Worm (Caenorhabditis elegans): ENCODE data around the gene sdz-11.

sdz-11 gene

DNA sequence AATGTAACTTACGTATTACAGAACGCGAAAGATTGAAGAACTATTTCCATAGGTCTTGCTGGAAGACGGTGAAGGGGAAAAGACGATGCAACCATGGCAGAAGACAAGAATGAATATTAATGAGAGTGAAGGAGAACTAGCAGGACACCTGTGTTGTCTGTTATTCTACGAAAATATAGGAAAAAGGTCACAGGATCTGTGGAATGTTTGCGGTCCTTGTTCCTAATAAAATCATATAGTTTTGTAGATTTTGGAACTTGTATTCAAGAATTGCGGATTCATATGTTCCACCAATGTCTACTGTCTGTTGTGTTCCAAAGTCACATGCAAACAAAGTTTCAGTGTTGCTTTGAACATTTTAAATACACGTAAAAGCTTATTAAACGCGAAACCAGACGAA, at the start of gene sdz-11:
TSS of gene sdz-11 (minus strand) at position 101 of the 400 bp plus-strand sequence.
- TF ChIP-seq W03F9.2 (tag; optimal IDR thresholded peaks at IDR 0.05) (no peak), him-1 (tag; optimal IDR thresholded peaks at IDR 0.05) (no peak), dao-5 (tag; optimal IDR thresholded peaks at IDR 0.05) (no peak)

DNA sequence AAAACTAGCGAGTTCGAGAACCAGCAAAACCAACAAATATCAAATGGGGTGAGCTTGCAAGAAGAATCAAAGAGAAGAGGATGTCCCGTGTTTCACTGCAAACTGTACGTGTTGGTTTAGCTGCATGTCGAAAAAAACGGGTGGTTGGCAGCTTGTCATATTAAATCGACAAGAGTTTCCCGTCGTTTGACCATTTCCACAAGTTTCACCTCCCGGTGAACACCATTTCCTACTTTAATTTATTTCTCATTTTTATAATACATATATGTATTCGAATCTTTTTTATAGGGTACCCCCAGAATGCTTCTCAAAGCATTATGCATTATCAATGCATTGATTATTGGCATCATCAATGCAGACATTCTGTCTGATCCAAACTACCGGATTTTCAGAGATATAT, 43.2 kb upstream of the sdz-11 start, which contains the start of gene Y8A9A.2:
TSS of gene Y8A9A.2 (plus strand) at position 301 of the 400 bp plus-strand sequence.
- TF ChIP-seq dao-5 (tag; optimal IDR thresholded peaks at IDR 0.05) (no peak), W03F9.2 (tag; optimal IDR thresholded peaks at IDR 0.05) (no peak), him-1 (tag; optimal IDR thresholded peaks at IDR 0.05) (no peak)

DNA sequence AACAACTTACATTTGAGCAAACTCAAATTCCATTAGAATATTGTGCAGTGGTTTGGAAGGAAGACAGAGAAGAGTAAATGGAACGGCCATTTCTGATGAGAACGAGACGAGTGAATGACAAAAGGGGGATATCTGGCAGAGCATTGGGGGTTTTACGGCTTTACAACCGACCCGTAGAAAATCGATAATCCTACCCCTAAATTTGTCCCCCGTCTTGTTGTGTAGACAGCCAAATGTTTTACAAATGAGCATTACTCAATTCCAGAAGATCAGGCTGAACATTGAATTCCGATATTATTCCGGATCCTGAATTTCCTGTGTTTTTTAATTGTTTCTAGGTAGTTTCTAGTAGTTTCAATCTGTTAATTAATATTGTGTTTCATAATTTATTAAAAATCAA, 41.3 kb upstream of the sdz-11 start, which contains the start of gene fbxb-99:
TSS of gene fbxb-99 (minus strand) at position 101 of the 400 bp plus-strand sequence.
- TF ChIP-seq dao-5 (tag; optimal IDR thresholded peaks at IDR 0.05) (no peak), him-1 (tag; optimal IDR thresholded peaks at IDR 0.05) (no peak), W03F9.2 (tag; optimal IDR thresholded peaks at IDR 0.05) (no peak)

DNA sequence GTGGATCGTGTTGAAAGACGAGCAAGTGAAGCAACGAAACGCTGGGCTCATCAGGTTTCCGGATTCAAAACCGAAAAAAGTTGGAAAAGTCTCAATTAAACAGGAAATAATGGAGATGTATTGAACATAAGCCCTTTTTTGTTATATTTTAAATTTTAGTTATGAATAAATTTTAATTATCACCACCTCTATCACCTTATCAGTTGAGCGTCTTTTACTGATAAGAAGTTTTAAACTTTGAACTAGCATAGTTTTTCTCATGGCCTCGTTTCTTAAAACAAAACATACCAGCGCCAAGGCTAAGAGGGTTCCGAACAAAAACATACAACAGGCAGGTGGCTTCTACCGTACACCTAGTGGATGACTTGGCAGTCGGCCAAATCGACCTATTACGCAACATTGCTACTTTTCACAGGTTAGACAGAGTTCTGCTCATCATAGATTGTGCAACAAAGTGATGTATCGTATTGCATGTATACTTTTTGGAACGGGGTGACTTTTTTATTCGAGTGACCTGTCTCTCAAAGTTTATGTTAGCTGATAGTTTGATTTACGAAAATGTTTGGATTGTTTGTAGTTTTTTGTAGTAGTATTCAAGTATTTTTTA, 36.4 kb upstream of the sdz-11 start:
- TF ChIP-seq him-1 (tag; optimal IDR thresholded peaks at IDR 0.05) = no peak

DNA sequence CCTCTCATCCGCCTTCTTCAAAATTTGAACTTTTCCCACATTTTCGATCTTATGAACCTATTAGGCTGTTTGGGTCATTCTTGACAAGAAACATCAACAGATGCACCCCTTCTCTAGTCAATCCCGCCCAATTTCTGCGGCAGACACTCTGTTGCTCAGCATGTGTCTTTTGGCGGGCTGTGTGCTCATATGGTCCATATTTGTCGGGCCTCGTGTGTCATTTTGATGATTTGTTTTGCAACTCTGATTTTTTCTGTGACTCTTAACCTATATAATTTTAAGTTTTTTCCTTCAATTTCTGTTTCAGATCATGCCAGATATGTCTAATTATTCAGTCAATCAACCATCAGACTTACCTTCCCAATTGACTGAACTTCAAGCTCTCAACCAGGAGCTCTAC, 35.1 kb upstream of the sdz-11 start, which contains the start of gene T24E12.13:
TSS of gene T24E12.13 (plus strand) at position 301 of the 400 bp plus-strand sequence.
- TF ChIP-seq W03F9.2 (tag; optimal IDR thresholded peaks at IDR 0.05) = no peak
- no peak for TF ChIP-seq dao-5 (tag; optimal IDR thresholded peaks at IDR 0.05)
- TF ChIP-seq him-1 (tag; optimal IDR thresholded peaks at IDR 0.05) = no peak

DNA sequence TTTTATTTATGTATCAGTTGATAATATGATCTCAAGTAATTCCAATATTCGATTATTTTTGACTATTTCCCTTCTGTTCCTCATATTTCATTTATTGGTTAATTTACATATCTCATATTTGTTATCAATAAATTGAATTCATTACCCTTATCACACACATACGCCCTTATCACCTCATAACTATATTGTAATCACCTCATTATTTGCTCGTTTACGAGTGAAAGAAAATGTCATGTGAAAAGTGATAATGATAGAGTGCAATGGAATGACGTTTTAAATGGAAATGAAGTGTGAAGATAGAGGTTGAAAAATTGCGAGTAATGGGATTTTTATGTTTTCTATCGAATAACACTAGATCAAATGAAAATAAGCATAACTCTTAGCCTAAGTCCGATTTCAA, 34.5 kb upstream of the sdz-11 start:
- TF ChIP-seq W03F9.2 (tag; optimal IDR thresholded peaks at IDR 0.05) (no peak), dao-5 (tag; optimal IDR thresholded peaks at IDR 0.05) (no peak), him-1 (tag; optimal IDR thresholded peaks at IDR 0.05) (no peak)

DNA sequence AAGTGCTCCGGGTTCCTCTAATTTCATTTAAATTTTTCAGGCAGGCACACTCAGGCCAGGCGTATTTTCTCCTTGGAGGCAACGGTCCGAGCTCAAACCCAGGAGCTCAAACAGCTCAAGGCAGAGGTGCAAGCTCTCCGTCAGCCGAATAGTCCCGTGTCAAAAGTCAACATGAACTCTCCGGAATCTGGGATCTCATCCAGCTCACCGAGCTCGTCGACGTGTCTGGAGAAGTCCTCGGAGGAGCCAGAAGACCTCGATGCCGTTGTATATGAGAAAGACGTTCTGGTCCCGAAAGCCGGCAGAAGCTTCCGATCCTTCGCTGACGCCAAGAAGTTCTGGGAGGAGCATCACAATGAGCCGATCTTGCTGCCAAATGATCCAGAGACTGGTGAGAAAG, 33.7 kb upstream of the sdz-11 start:
- TF ChIP-seq W03F9.2 (tag; optimal IDR thresholded peaks at IDR 0.05) (no peak), him-1 (tag; optimal IDR thresholded peaks at IDR 0.05) (no peak), dao-5 (tag; optimal IDR thresholded peaks at IDR 0.05) (no peak)

DNA sequence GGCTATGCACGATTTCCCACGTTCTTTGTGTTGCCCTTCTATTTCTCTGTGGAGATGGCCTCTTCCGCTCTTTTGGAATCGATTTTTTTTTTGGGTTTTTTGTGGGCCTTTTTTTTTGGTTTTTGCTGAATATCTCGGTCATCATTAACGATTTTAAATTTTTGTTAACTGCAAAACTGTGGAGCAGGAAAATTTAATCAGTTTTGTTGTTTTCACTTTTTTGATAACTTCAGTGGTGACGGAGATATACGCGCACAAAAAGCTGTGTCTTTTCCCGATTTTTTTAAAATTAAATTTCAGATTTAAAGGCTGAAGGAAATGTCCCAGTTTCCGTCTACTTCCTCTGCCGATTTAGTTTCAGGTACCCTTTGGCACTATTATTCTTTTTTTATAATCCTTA, 33.2 kb upstream of the sdz-11 start, which contains the start of gene T24E12.1:
TSS of gene T24E12.1 (plus strand) at position 301 of the 400 bp plus-strand sequence.
- TF ChIP-seq dao-5 (tag; optimal IDR thresholded peaks at IDR 0.05) (no peak), W03F9.2 (tag; optimal IDR thresholded peaks at IDR 0.05) (no peak), him-1 (tag; optimal IDR thresholded peaks at IDR 0.05) (no peak)

DNA sequence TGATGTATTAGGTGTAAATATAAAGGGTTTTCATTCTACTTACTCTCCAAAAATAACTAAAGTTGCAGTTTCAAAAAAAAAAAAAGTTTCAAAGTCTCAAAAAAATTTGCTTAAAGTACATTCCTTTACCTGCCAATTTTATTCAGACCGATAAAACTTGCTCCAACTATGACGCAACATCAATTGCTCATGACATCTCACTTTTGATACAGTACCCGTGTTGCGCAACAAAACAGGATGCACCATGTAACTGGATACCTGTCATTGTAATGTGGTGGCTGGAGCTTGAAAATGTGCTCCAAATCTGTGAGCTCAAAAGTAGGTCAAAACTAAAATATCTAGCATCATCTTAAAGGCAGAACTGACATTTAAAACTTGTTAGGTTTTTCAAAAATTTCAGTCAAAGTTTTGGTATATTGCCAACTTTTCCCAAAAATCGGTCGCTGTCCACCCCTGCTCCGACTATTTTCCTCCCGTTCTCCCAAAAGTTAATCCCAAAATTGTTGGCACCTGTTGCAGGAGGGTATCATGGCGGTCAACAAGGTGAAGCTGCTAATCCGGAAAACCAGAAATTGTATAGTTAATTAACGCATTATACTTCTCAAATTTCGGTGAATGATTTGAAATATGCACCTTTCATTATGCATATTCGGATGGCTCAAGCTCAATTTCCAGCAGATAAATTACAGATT, 30.4 kb upstream of the sdz-11 start, which contains the start of gene T24E12.2:
TSS of gene T24E12.2 (plus strand) at position 642 of the 692 bp plus-strand sequence.
- TF ChIP-seq W03F9.2 (tag; optimal IDR thresholded peaks at IDR 0.05) (no peak), dao-5 (tag; optimal IDR thresholded peaks at IDR 0.05) (no peak), him-1 (tag; optimal IDR thresholded peaks at IDR 0.05) (no peak)

DNA sequence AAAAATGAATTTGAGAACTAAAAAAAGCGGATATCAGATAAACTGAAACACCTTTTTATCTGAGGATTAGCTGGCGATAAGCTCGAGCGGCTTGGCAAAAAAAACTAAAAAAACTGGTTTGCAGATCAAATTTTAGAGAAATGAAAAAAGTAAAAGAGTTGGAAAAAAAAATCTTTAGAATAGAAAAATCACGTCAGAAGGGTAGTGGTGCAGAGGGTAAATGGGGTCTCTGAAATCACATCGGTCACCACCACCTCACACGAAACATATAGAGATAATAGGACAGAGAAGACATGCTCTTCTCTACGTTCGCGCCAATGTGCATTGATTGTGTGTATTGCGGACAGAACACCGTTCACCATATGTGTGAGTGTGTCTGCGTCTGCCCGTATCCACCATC, 29.2 kb upstream of the sdz-11 start:
- TF ChIP-seq dao-5 (tag; optimal IDR thresholded peaks at IDR 0.05) = no peak
- no peak for TF ChIP-seq him-1 (tag; optimal IDR thresholded peaks at IDR 0.05)
- TF ChIP-seq W03F9.2 (tag; optimal IDR thresholded peaks at IDR 0.05) = no peak

DNA sequence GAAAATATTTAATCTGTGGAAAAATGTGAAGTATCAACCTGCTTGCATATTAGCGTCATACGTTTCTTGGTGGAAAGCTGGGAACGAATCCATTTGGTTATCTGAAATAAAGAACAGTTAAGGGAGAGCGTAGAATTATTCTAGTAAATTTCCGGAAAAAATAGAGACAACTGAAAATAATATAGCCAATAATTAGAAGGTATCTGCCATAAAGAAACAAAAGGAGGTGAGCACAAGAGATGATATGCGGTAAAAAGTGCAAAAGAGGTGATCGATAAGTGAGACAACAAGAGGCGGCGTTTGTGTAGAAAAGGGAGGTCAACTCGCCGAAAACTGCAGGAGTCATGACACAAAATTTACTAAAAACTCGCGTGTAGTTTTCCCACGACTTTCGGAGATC, 27.4 kb upstream of the sdz-11 start, which contains the start of gene T24E12.11:
TSS of gene T24E12.11 (minus strand) at position 101 of the 400 bp plus-strand sequence.
- TF ChIP-seq dao-5 (tag; optimal IDR thresholded peaks at IDR 0.05) (no peak), W03F9.2 (tag; optimal IDR thresholded peaks at IDR 0.05) (no peak), him-1 (tag; optimal IDR thresholded peaks at IDR 0.05) (no peak)

DNA sequence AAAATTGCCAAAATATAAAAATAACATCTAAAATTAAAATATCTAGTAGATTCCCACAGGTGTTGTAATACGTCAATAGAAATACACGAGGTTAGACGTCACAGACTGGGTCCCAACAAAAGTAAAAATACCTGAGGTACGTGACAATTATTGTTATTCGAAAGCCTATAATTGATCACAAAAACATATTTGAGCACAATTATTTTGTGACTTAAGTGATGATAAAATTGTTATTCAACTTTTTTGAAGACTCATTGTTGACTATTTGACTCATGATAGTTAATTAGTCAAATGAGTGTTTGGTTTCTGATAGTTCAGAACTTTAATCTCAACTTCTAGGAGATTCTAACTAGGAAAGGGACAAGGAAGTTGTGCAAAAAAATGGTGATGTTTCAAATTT, 25.7 kb upstream of the sdz-11 start:
- no peak for TF ChIP-seq W03F9.2 (tag; optimal IDR thresholded peaks at IDR 0.05)
- TF ChIP-seq dao-5 (tag; optimal IDR thresholded peaks at IDR 0.05) = no peak
- no peak for TF ChIP-seq him-1 (tag; optimal IDR thresholded peaks at IDR 0.05)

DNA sequence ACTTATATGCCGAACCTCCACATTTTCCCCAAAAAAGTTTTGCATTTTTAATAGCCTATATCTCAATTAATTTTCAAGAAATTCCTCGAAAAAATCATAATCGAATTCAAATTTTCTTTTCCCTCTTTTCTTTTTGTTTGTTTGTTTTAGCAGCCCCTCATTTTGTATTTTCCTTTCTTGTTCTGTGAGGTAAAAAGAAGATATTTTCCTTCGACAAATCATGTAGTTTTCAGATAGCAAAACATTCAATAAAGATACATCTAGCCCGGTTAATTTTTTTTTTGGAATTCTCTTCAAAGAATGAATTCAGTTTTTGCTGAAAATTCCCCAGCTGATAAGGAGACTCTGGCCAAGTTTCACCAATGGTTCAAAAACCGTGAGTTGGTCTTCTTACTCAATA, 23.6 kb upstream of the sdz-11 start, which contains the start of gene T24E12.3:
TSS of gene T24E12.3 (plus strand) at position 301 of the 400 bp plus-strand sequence.
- TF ChIP-seq dao-5 (tag; optimal IDR thresholded peaks at IDR 0.05) (no peak), him-1 (tag; optimal IDR thresholded peaks at IDR 0.05) (no peak), W03F9.2 (tag; optimal IDR thresholded peaks at IDR 0.05) (no peak)

DNA sequence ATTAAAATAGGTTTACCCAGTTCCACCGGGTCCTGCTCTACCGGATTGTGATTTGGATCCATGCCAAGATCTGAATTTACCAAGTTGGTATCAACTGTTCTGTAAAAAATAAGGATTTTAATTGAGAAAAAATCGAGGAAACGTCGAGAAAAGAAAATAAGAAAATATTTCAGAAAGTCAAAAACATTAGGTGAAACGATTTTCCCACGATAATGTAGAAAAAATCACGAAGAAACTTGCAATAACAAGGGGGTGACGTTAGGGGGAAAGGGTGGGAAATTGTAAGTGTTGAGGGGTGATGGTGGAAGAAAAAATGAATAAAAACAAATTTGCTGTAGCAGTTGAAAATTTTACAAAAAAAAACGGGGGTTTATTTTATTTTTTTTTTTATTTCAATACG, 21.0 kb upstream of the sdz-11 start, which contains the start of gene T24E12.10:
TSS of gene T24E12.10 (minus strand) at position 101 of the 400 bp plus-strand sequence.
- TF ChIP-seq dao-5 (tag; optimal IDR thresholded peaks at IDR 0.05) (no peak), W03F9.2 (tag; optimal IDR thresholded peaks at IDR 0.05) (no peak), him-1 (tag; optimal IDR thresholded peaks at IDR 0.05) (no peak)
